Worm (Caenorhabditis elegans): ENCODE results near the gene lgc-17.

DNA sequence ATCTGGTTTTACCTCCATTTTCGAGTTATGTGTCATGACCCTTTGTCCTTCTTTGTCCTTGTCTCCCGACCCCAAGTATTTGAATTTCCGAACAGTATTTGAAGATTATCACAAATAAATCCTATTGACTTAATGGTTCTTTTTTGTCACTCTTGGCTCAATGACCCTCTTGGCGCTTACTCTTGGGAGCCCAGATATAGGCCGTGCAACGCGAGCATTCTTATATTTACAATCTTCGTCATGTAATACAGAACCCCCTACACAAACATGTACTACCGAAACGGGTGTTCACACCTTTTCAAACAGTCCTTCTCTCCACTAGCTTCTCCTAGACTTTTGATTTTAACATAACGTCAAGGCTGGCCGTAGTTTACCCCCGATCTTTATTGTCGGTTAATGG lies 22.3 kb downstream of the lgc-17 start, which contains the start of gene M153.5:
- TF ChIP-seq hlh-12 (tag; optimal IDR thresholded peaks at IDR 0.05) (no peak), K11D2.4 (GFP tag; IDR thresholded peaks at IDR 0.05) (no peak), cebp-2 (GFP tag; IDR thresholded peaks at IDR 0.05) (no peak), unc-62 (GFP tag; optimal IDR thresholded peaks at IDR 0.05) (no peak), ceh-91 (GFP tag; IDR thresholded peaks at IDR 0.05) (no peak), mes-4 (tag; optimal IDR thresholded peaks at IDR 0.05) (no peak), dox-1 (GFP tag; IDR thresholded peaks at IDR 0.05) (no peak), ztf-25 (GFP tag; IDR thresholded peaks at IDR 0.05) (no peak), nfya-1 (tag; optimal IDR thresholded peaks at IDR 0.05; ENCODE audit: borderline replicate concordance, insufficient read depth) (no peak), snpc-4 (GFP tag; optimal IDR thresholded peaks at IDR 0.05) (no peak), snpc-4 (tag; optimal IDR thresholded peaks at IDR 0.05) (no peak)
